Fruit fly (Drosophila melanogaster): Measurements from ENCODE around the gene CG3719.

Gene CG3719

dm6 chrX:1349255-1349654, 31.0 kb downstream of the CG3719 start, which contains the start of gene MTPAP (continued):
- no peak for TF ChIP-seq CG31224 (GFP tag; IDR thresholded peaks at IDR 0.05)
- TF ChIP-seq HLH3B (GFP tag; IDR thresholded peaks at IDR 0.05) = no peak
- no peak for TF ChIP-seq CG11456 (GFP tag; IDR thresholded peaks at IDR 0.05)
- no peak for TF ChIP-seq gcm (GFP tag; optimal IDR thresholded peaks at IDR 0.05)
- no peak for TF ChIP-seq CG11085 (GFP tag; IDR thresholded peaks at IDR 0.05)
- TF ChIP-seq Deaf1 (tag; optimal IDR thresholded peaks at IDR 0.05) = no peak
- TF ChIP-seq Hr51 (GFP tag; optimal IDR thresholded peaks at IDR 0.05) = no peak
- 0 out of 2 replicates have a peak, but pooled peaks have one; percentile 17 for TF ChIP-seq CG2129 (GFP tag; IDR thresholded peaks at IDR 0.05; ENCODE audit: partially characterized antibody)
- no peak for TF ChIP-seq dati (GFP tag; IDR thresholded peaks at IDR 0.05)
- no peak for TF ChIP-seq disco-r (GFP tag; optimal IDR thresholded peaks at IDR 0.05)
- TF ChIP-seq ap (GFP tag; IDR thresholded peaks at IDR 0.05) = no peak
- TF ChIP-seq CG7963 (GFP tag; IDR thresholded peaks at IDR 0.05; ENCODE audit: partially characterized antibody) = peak; percentile 28; the same call in 1 of the 3 replicates
- no peak for TF ChIP-seq CG11723 (GFP tag; optimal IDR thresholded peaks at IDR 0.05)
- TF ChIP-seq Fer3 (tag; optimal IDR thresholded peaks at IDR 0.05) = no peak
- no peak for TF ChIP-seq CG1024 (GFP tag; IDR thresholded peaks at IDR 0.05)
- no peak for TF ChIP-seq Sry-β (GFP tag; optimal IDR thresholded peaks at IDR 0.05)
- no peak for TF ChIP-seq CrebB (tag; optimal IDR thresholded peaks at IDR 0.05)
- no peak for TF ChIP-seq cato (GFP tag; optimal IDR thresholded peaks at IDR 0.05; ENCODE audit: borderline replicate concordance)
- TF ChIP-seq so (GFP tag; IDR thresholded peaks at IDR 0.05) = no peak
- TF ChIP-seq CG11398 (GFP tag; optimal IDR thresholded peaks at IDR 0.05) = no peak
- no peak for TF ChIP-seq CG7372 (GFP tag; IDR thresholded peaks at IDR 0.05)
- TF ChIP-seq tio (GFP tag; optimal IDR thresholded peaks at IDR 0.05) = no peak
- peak; percentile 64; the same call in 2 of the 3 replicates for TF ChIP-seq vnd (GFP tag; IDR thresholded peaks at IDR 0.05; ENCODE audit: partially characterized antibody)
- no peak for TF ChIP-seq Hmx (GFP tag; optimal IDR thresholded peaks at IDR 0.05)
- no peak for TF ChIP-seq Lim3 (GFP tag; IDR thresholded peaks at IDR 0.05)
- TF ChIP-seq knrl (GFP tag; IDR thresholded peaks at IDR 0.05; ENCODE audit: partially characterized antibody) = peak; percentile 69
- peak; percentile 71 for TF ChIP-seq dm (GFP tag; optimal IDR thresholded peaks at IDR 0.05)
- TF ChIP-seq Mrtf (GFP tag; IDR thresholded peaks at IDR 0.05) = no peak
- TF ChIP-seq CG12769 (tag; optimal IDR thresholded peaks at IDR 0.05) = no peak
- TF ChIP-seq jumu (GFP tag; optimal IDR thresholded peaks at IDR 0.05) = peak; percentile 30
- no peak for TF ChIP-seq Doc2 (GFP tag; IDR thresholded peaks at IDR 0.05)
- no peak for TF ChIP-seq CG12104 (GFP tag; optimal IDR thresholded peaks at IDR 0.05)
- no peak for TF ChIP-seq CG13624 (GFP tag; optimal IDR thresholded peaks at IDR 0.05)
- no peak for TF ChIP-seq CG10462 (GFP tag; optimal IDR thresholded peaks at IDR 0.05)
- TF ChIP-seq CG3838 (GFP tag; optimal IDR thresholded peaks at IDR 0.05) = no peak
- TF ChIP-seq pum (GFP tag; optimal IDR thresholded peaks at IDR 0.05) = no peak
- TF ChIP-seq Sox102F (GFP tag; optimal IDR thresholded peaks at IDR 0.05) = no peak
- TF ChIP-seq CG12219 (GFP tag; optimal IDR thresholded peaks at IDR 0.05) = no peak
- no peak for TF ChIP-seq Tbp (GFP tag; optimal IDR thresholded peaks at IDR 0.05)
- TF ChIP-seq Vsx1 (GFP tag; optimal IDR thresholded peaks at IDR 0.05) = no peak
- no peak for TF ChIP-seq dmrt99B (tag; optimal IDR thresholded peaks at IDR 0.05)
- no peak for TF ChIP-seq sd (tag; optimal IDR thresholded peaks at IDR 0.05)
- TF ChIP-seq CG2889 (GFP tag; IDR thresholded peaks at IDR 0.05) = no peak
- no peak for TF ChIP-seq ro (GFP tag; IDR thresholded peaks at IDR 0.05)
- no peak for TF ChIP-seq Hey (tag; optimal IDR thresholded peaks at IDR 0.05)
- TF ChIP-seq CG15696 (tag; optimal IDR thresholded peaks at IDR 0.05) = no peak
- TF ChIP-seq insv (GFP tag; optimal IDR thresholded peaks at IDR 0.05) = no peak
- TF ChIP-seq fd96Cb (tag; optimal IDR thresholded peaks at IDR 0.05) = no peak
- no peak for TF ChIP-seq org-1 (GFP tag; optimal IDR thresholded peaks at IDR 0.05)
- no peak for TF ChIP-seq CG15601 (tag; optimal IDR thresholded peaks at IDR 0.05)
- no peak for TF ChIP-seq esg (GFP tag; conservative IDR thresholded peaks at IDR 0.05)
- TF ChIP-seq dmrt11E (tag; optimal IDR thresholded peaks at IDR 0.05) = peak; percentile 10

Measured in whole organism, embryonic.